Fruit fly (Drosophila melanogaster) whole organism, pupa: ENCODE results near the gene ORMDL.

ENCODE experiments used
- CG10348 ChIP-seq: fragments of 200-800 bp; sonication (Bioruptor generic); IDR thresholded peaks from 2 replicates; pipeline ENCODE4 v1.3.6; 2022; ENCODE audit warnings: missing biosample characterization, missing genetic modification characterization
- CG12605 ChIP-seq: fragments of 200-800 bp; sonication (Bioruptor generic); IDR thresholded peaks from 2 replicates; pipeline ENCODE4 v1.3.6; 2022; ENCODE audit warnings: missing biosample characterization, missing genetic modification characterization
- CG13204 ChIP-seq: fragments of 200-800 bp; sonication (Bioruptor generic); optimal IDR thresholded peaks from 2 replicates; lab custom pipeline; 2018; ENCODE audit warnings: missing biosample characterization, mild to moderate bottlenecking, missing genetic modification characterization, moderate library complexity
- CG14655 ChIP-seq: fragments of 200-800 bp; sonication (Bioruptor generic); optimal IDR thresholded peaks from 3 replicates; lab custom pipeline; 2017; ENCODE audit warnings: mild to moderate bottlenecking, missing biosample characterization, missing genetic modification reagents, missing genetic modification characterization
- CG15710 ChIP-seq: fragments of 200-800 bp; sonication (Bioruptor generic); optimal IDR thresholded peaks from 2 replicates; lab custom pipeline; 2018; ENCODE audit warnings: missing biosample characterization, mild to moderate bottlenecking, missing genetic modification characterization, moderate library complexity
- CG17806 ChIP-seq: fragments of 200-800 bp; sonication (Bioruptor generic); optimal IDR thresholded peaks from 2 replicates; lab custom pipeline; 2018; ENCODE audit warnings: missing biosample characterization, mild to moderate bottlenecking, missing genetic modification characterization, moderate library complexity
- CG32121 ChIP-seq: fragments of 200-800 bp; sonication (Bioruptor generic); IDR thresholded peaks from 2 replicates; pipeline ENCODE4 v1.3.6; 2022; ENCODE audit warnings: missing biosample characterization, missing genetic modification characterization
- CG34367 ChIP-seq: fragments of 200-800 bp; sonication (Bioruptor generic); optimal IDR thresholded peaks from 2 replicates; lab custom pipeline; 2018; ENCODE audit warnings: missing biosample characterization, mild to moderate bottlenecking, missing genetic modification characterization
- CG4496 ChIP-seq: fragments of 200-800 bp; sonication (Bioruptor generic); IDR thresholded peaks from 3 replicates; pipeline ENCODE4 v1.3.6; 2022; ENCODE audit warnings: missing biosample characterization, missing genetic modification characterization
- CG8159 ChIP-seq: fragments of 200-800 bp; sonication (Bioruptor generic); optimal IDR thresholded peaks from 3 replicates; lab custom pipeline; 2018; ENCODE audit warnings: missing biosample characterization, mild to moderate bottlenecking, missing genetic modification characterization, moderate library complexity
- CG8301 ChIP-seq: fragments of 200-800 bp; sonication (Bioruptor generic); optimal IDR thresholded peaks from 2 replicates; lab custom pipeline; 2018; ENCODE audit warnings: missing biosample characterization, mild to moderate bottlenecking, missing genetic modification characterization
- CG9948 ChIP-seq: fragments of 200-800 bp; sonication (Bioruptor generic); optimal IDR thresholded peaks from 2 replicates; lab custom pipeline; 2018; ENCODE audit warnings: missing biosample characterization, mild to moderate bottlenecking, missing genetic modification characterization, moderate library complexity
- D1 ChIP-seq: fragments of 200-800 bp; sonication (Bioruptor generic); optimal IDR thresholded peaks from 2 replicates; lab custom pipeline; 2018; ENCODE audit warnings: missing biosample characterization, mild to moderate bottlenecking, missing genetic modification characterization, moderate library complexity
- EcR ChIP-seq: fragments of 200-800 bp; sonication (Bioruptor generic); optimal IDR thresholded peaks from 3 replicates; lab custom pipeline; 2019; ENCODE audit warnings: missing biosample characterization, missing genetic modification characterization, mild to moderate bottlenecking, moderate library complexity, missing genetic modification reagents
- Ets98B ChIP-seq: fragments of 200-800 bp; sonication (Bioruptor generic); IDR thresholded peaks from 2 replicates; pipeline ENCODE4 v1.3.6; 2022; ENCODE audit warnings: missing biosample characterization, missing genetic modification characterization
- Pif1A ChIP-seq: fragments of 200-800 bp; sonication (Bioruptor generic); optimal IDR thresholded peaks from 3 replicates; lab custom pipeline; 2016; ENCODE audit warnings: missing biosample characterization, missing genetic modification characterization
- Pif1B ChIP-seq: fragments of 200-800 bp; sonication (Bioruptor generic); optimal IDR thresholded peaks from 3 replicates; lab custom pipeline; 2016; ENCODE audit warnings: missing biosample characterization, missing genetic modification characterization
- Snoo ChIP-seq: fragments of 200-800 bp; sonication (Bioruptor generic); optimal IDR thresholded peaks from 3 replicates; lab custom pipeline; 2017; ENCODE audit warnings: missing biosample characterization, mild to moderate bottlenecking, missing genetic modification characterization, inconsistent platforms
- fd96Ca ChIP-seq: fragments of 200-800 bp; sonication (Bioruptor generic); IDR thresholded peaks from 3 replicates; pipeline ENCODE4 v1.3.6; 2022; ENCODE audit warnings: missing biosample characterization, missing genetic modification characterization
- gl ChIP-seq: fragments of 200-800 bp; sonication (Bioruptor generic); optimal IDR thresholded peaks from 2 replicates; lab custom pipeline; 2018; ENCODE audit warnings: missing biosample characterization, mild to moderate bottlenecking, missing genetic modification characterization
- rn ChIP-seq: fragments of 200-800 bp; sonication (Bioruptor generic); IDR thresholded peaks from 2 replicates; pipeline ENCODE4 v1.3.6; 2022; ENCODE audit warnings: missing biosample characterization, missing genetic modification characterization

Gene ORMDL

dm6 chr3L:21671839-21672238 is 36.7 kb downstream of the ORMDL start, which contains the start of gene CG11249:
CG11249 (plus strand) TSS chr3L:21672139.
- no peak for TF ChIP-seq D1 (tag; lab: Kevin White, UChicago)
- TF ChIP-seq CG14655 (GFP tag; lab: Kevin White, UChicago) = no peak
- TF ChIP-seq Ets98B = no peak
- TF ChIP-seq CG4496 (GFP tag; lab: Robert Waterston, UW) = no peak
- TF ChIP-seq CG10348 (GFP tag; lab: Robert Waterston, UW) = no peak
- TF ChIP-seq Snoo = no peak
- TF ChIP-seq CG32121 = no peak
- no peak for TF ChIP-seq gl (tag; lab: Kevin White, UChicago)
- no peak for TF ChIP-seq EcR (GFP tag; lab: Kevin White, UChicago)
- TF ChIP-seq rn (GFP tag; lab: Robert Waterston, UW) = no peak
- no peak for TF ChIP-seq Pif1B (GFP tag; lab: Kevin White, UChicago)
- TF ChIP-seq CG17806 (tag; lab: Kevin White, UChicago) = no peak
- no peak for TF ChIP-seq CG9948 (tag; lab: Kevin White, UChicago)
- no peak for TF ChIP-seq CG8301
- no peak for TF ChIP-seq Pif1A (GFP tag; lab: Kevin White, UChicago)
- TF ChIP-seq CG12605 (GFP tag; lab: Robert Waterston, UW) = no peak
- no peak for TF ChIP-seq CG13204 (GFP tag; lab: Kevin White, UChicago)

- peak; percentile 40; the same call in 1 of the 2 replicates for TF ChIP-seq Ets98B
- peak; percentile 39; the same call in 1 of the 2 replicates for TF ChIP-seq CG32121
- no peak for TF ChIP-seq Pif1A (GFP tag; lab: Kevin White, UChicago)
- peak; percentile 73 for TF ChIP-seq CG15710
- TF ChIP-seq CG14655 (GFP tag; lab: Kevin White, UChicago) = no peak
- TF ChIP-seq CG9948 (tag; lab: Kevin White, UChicago) = peak; percentile 67
- peak; percentile 48 for TF ChIP-seq CG34367 (tag; lab: Kevin White, UChicago)
- TF ChIP-seq rn (GFP tag; lab: Robert Waterston, UW) = 0 out of 2 replicates have a peak, but pooled peaks have one; percentile 33
- no peak for TF ChIP-seq CG10348 (GFP tag; lab: Robert Waterston, UW)
- no peak for TF ChIP-seq CG8301
- peak; percentile 69; the same call in 2 of the 3 replicates for TF ChIP-seq CG4496 (GFP tag; lab: Robert Waterston, UW)
- peak; percentile 75 for TF ChIP-seq CG8159 (tag; lab: Kevin White, UChicago)
- TF ChIP-seq, all 21 proteins: peak for 8
These were observed 44.6 kb downstream of the ORMDL start, which contains the start of the genes Als2 and CG11248 for dm6 chr3L:21679687-21680086. Als2 (minus strand) TSS chr3L:21679755. CG11248 (plus strand) TSS chr3L:21680050.

dm6 chr3L:21683942-21684341 is 48.8 kb downstream of the ORMDL start, which contains the start of gene Sfp78E:
Sfp78E (minus strand) TSS chr3L:21684042.
- no peak for TF ChIP-seq CG8159 (tag; lab: Kevin White, UChicago)
- no peak for TF ChIP-seq CG10348 (GFP tag; lab: Robert Waterston, UW)
- TF ChIP-seq EcR (GFP tag; lab: Kevin White, UChicago) = no peak
- TF ChIP-seq CG34367 (tag; lab: Kevin White, UChicago) = no peak
- TF ChIP-seq, all 21 proteins: peak for 0

dm6 chr3L:21685753-21686152 is 50.6 kb downstream of the ORMDL start:
- TF ChIP-seq Pif1A (GFP tag; lab: Kevin White, UChicago) (peak; percentile 74), CG15710 (peak; percentile 92), CG14655 (GFP tag; lab: Kevin White, UChicago) (peak; percentile 86), Pif1B (GFP tag; lab: Kevin White, UChicago) (peak; percentile 77), CG4496 (GFP tag; lab: Robert Waterston, UW) (peak; percentile 47; the same call in 1 of the 3 replicates), gl (tag; lab: Kevin White, UChicago) (peak; percentile 74), CG17806 (tag; lab: Kevin White, UChicago) (peak; percentile 87), D1 (tag; lab: Kevin White, UChicago) (peak; percentile 79), CG34367 (tag; lab: Kevin White, UChicago) (peak; percentile 88), CG8301 (peak; percentile 69), CG10348 (GFP tag; lab: Robert Waterston, UW) (no peak), EcR (GFP tag; lab: Kevin White, UChicago) (peak; percentile 82), CG32121 (no peak), CG8159 (tag; lab: Kevin White, UChicago) (peak; percentile 94), CG12605 (GFP tag; lab: Robert Waterston, UW) (no peak), CG9948 (tag; lab: Kevin White, UChicago) (peak; percentile 87), fd96Ca (GFP tag; lab: Robert Waterston, UW) (peak; percentile 49; the same call in 1 of the 3 replicates), Snoo (no peak), CG13204 (GFP tag; lab: Kevin White, UChicago) (peak; percentile 83)
